Worm (Caenorhabditis elegans): ENCODE measurements around the gene smrc-1.
A peak's percentile ranks its signal among the peaks of the same experiment; 100 is the strongest.

The smrc-1 gene

ce11 chrIII:6344737-6345136 is 46.0 kb upstream of the smrc-1 start (continued):
- TF ChIP-seq alr-1 (tag; optimal IDR thresholded peaks at IDR 0.05) (no peak), nhr-10 (tag; optimal IDR thresholded peaks at IDR 0.05) (peak; percentile 53), nhr-12 (tag; optimal IDR thresholded peaks at IDR 0.05) (no peak), ceh-16 (tag; optimal IDR thresholded peaks at IDR 0.05) (no peak), lin-11 (tag; optimal IDR thresholded peaks at IDR 0.05) (peak; percentile 3), dmd-4 (tag; optimal IDR thresholded peaks at IDR 0.05) (no peak), zag-1 (tag; optimal IDR thresholded peaks at IDR 0.05) (peak; percentile 45), fos-1 (tag; optimal IDR thresholded peaks at IDR 0.05) (peak; percentile 81)

ce11 chrIII:6345968-6346498 is 44.7 kb upstream of the smrc-1 start, which contains the start of the genes trmt-10C.2 and C56G2.22:
Gene trmt-10C.2 (plus strand): TSS chrIII:6346281.
Gene C56G2.22 (plus strand): TSS chrIII:6346448.
- TF ChIP-seq C34F6.9 (tag; optimal IDR thresholded peaks at IDR 0.05) (peak; percentile 1), ceh-16 (tag; optimal IDR thresholded peaks at IDR 0.05) (no peak)

- TF ChIP-seq ZK546.5 (tag; optimal IDR thresholded peaks at IDR 0.05) (no peak), nhr-77 (tag; optimal IDR thresholded peaks at IDR 0.05) (no peak), lin-13 (GFP tag; optimal IDR thresholded peaks at IDR 0.05) (no peak), aly-2 (tag; optimal IDR thresholded peaks at IDR 0.05) (no peak), unc-62 (GFP tag; optimal IDR thresholded peaks at IDR 0.05) (no peak), nhr-21 (tag; optimal IDR thresholded peaks at IDR 0.05) (no peak), lsy-2 (tag; optimal IDR thresholded peaks at IDR 0.05) (peak; percentile 12 to 64), C34F6.9 (tag; optimal IDR thresholded peaks at IDR 0.05) (peak; percentile 53), elt-3 (tag; optimal IDR thresholded peaks at IDR 0.05) (no peak), zag-1 (tag; optimal IDR thresholded peaks at IDR 0.05) (peak; percentile 35), sem-4 (tag; optimal IDR thresholded peaks at IDR 0.05) (peak; percentile 55), nhr-23 (tag; optimal IDR thresholded peaks at IDR 0.05) (no peak), mdl-1 (tag; optimal IDR thresholded peaks at IDR 0.05) (peak in 1 of 2 experiments; percentile 75), nhr-129 (tag; optimal IDR thresholded peaks at IDR 0.05) (peak; percentile 43), nhr-10 (tag; optimal IDR thresholded peaks at IDR 0.05) (no peak), mab-5 (tag; optimal IDR thresholded peaks at IDR 0.05) (no peak), unc-55 (GFP tag; optimal IDR thresholded peaks at IDR 0.05) (peak; percentile 6), skn-1 (tag; optimal IDR thresholded peaks at IDR 0.05) (no peak), blmp-1 (tag; optimal IDR thresholded peaks at IDR 0.05; ENCODE audit: insufficient read depth) (no peak), fos-1 (tag; optimal IDR thresholded peaks at IDR 0.05) (no peak), dmd-4 (tag; optimal IDR thresholded peaks at IDR 0.05) (no peak), crh-2 (tag; optimal IDR thresholded peaks at IDR 0.05) (peak; percentile 60), F13H6.1 (tag; optimal IDR thresholded peaks at IDR 0.05) (peak; percentile 57), sma-9 (GFP tag; optimal IDR thresholded peaks at IDR 0.05) (peak; percentile 44), sma-9 (tag; optimal IDR thresholded peaks at IDR 0.05) (no peak), alr-1 (tag; optimal IDR thresholded peaks at IDR 0.05) (no peak)
These were observed 42.2 kb upstream of the smrc-1 start for ce11 chrIII:6348578-6348977.

ce11 chrIII:6350424-6350823 is 40.3 kb upstream of the smrc-1 start:
- peak in 1 of 2 experiments; percentile 18 for TF ChIP-seq lsy-2 (tag; optimal IDR thresholded peaks at IDR 0.05)
- TF ChIP-seq sma-9 (GFP tag; optimal IDR thresholded peaks at IDR 0.05): peak; percentile 47
- TF ChIP-seq sma-9 (tag; optimal IDR thresholded peaks at IDR 0.05): no peak
- TF ChIP-seq nhr-237 (tag; optimal IDR thresholded peaks at IDR 0.05): no peak

ce11 chrIII:6351438-6351837 is 39.3 kb upstream of the smrc-1 start:
- TF ChIP-seq zag-1 (tag; optimal IDR thresholded peaks at IDR 0.05) (peak; percentile 58), unc-39 (tag; optimal IDR thresholded peaks at IDR 0.05) (no peak), nhr-129 (tag; optimal IDR thresholded peaks at IDR 0.05) (peak; percentile 24), egl-27 (tag; optimal IDR thresholded peaks at IDR 0.05) (no peak), unc-55 (GFP tag; optimal IDR thresholded peaks at IDR 0.05) (peak; percentile 12), ceh-16 (tag; optimal IDR thresholded peaks at IDR 0.05) (no peak), ama-1 (optimal IDR thresholded peaks at IDR 0.05) (no peak)

- TF ChIP-seq peb-1 (tag; optimal IDR thresholded peaks at IDR 0.05): no peak
- TF ChIP-seq F13H6.1 (tag; optimal IDR thresholded peaks at IDR 0.05): peak; percentile 47
- TF ChIP-seq unc-39 (tag; optimal IDR thresholded peaks at IDR 0.05): no peak
- TF ChIP-seq lin-13 (GFP tag; optimal IDR thresholded peaks at IDR 0.05): no peak
- TF ChIP-seq ama-1 (optimal IDR thresholded peaks at IDR 0.05): peak; percentile 27
- peak in 1 of 2 experiments; percentile 43 for TF ChIP-seq lsy-2 (tag; optimal IDR thresholded peaks at IDR 0.05)
- TF ChIP-seq skn-1 (tag; optimal IDR thresholded peaks at IDR 0.05): no peak
- TF ChIP-seq egl-27 (tag; optimal IDR thresholded peaks at IDR 0.05): no peak
- no peak for TF ChIP-seq ztf-4 (tag; optimal IDR thresholded peaks at IDR 0.05)
- no peak for TF ChIP-seq mab-5 (tag; optimal IDR thresholded peaks at IDR 0.05)
- TF ChIP-seq unc-62 (GFP tag; optimal IDR thresholded peaks at IDR 0.05): no peak
- TF ChIP-seq nhr-237 (tag; optimal IDR thresholded peaks at IDR 0.05): no peak
- TF ChIP-seq nhr-23 (tag; optimal IDR thresholded peaks at IDR 0.05): no peak
- no peak for TF ChIP-seq ceh-16 (tag; optimal IDR thresholded peaks at IDR 0.05)
- no peak for TF ChIP-seq lin-39 (tag; optimal IDR thresholded peaks at IDR 0.05)
- peak; percentile 66 for TF ChIP-seq C34F6.9 (tag; optimal IDR thresholded peaks at IDR 0.05)
- no peak for TF ChIP-seq blmp-1 (tag; optimal IDR thresholded peaks at IDR 0.05; ENCODE audit: insufficient read depth)
- no peak for TF ChIP-seq fos-1 (tag; optimal IDR thresholded peaks at IDR 0.05)
- TF ChIP-seq aly-2 (tag; optimal IDR thresholded peaks at IDR 0.05): no peak
- TF ChIP-seq unc-55 (GFP tag; optimal IDR thresholded peaks at IDR 0.05): peak; percentile 34
- no peak for TF ChIP-seq lin-11 (tag; optimal IDR thresholded peaks at IDR 0.05)
- no peak for TF ChIP-seq dmd-4 (tag; optimal IDR thresholded peaks at IDR 0.05)
- no peak for TF ChIP-seq elt-3 (tag; optimal IDR thresholded peaks at IDR 0.05)
- TF ChIP-seq nhr-77 (tag; optimal IDR thresholded peaks at IDR 0.05): no peak
- TF ChIP-seq snpc-4 (tag; optimal IDR thresholded peaks at IDR 0.05): no peak
- no peak for TF ChIP-seq ceh-82 (tag; optimal IDR thresholded peaks at IDR 0.05)
- no peak for TF ChIP-seq nhr-21 (tag; optimal IDR thresholded peaks at IDR 0.05)
- peak; percentile 18 for TF ChIP-seq nhr-6 (tag; optimal IDR thresholded peaks at IDR 0.05)
- TF ChIP-seq nhr-129 (tag; optimal IDR thresholded peaks at IDR 0.05): peak; percentile 30
These were observed 38.3 kb upstream of the smrc-1 start for ce11 chrIII:6352459-6352858.
